Fruit fly (Drosophila melanogaster) whole organism, embryonic: ENCODE measurements around the gene CG11892.

Source experiments
- Bdp1 ChIP-seq: fragments of 200-800 bp; sonication (Bioruptor generic); optimal IDR thresholded peaks from 3 replicates; lab custom pipeline; 2016; ENCODE audit warnings: missing biosample characterization, missing genetic modification characterization
- CG11695 ChIP-seq: fragments of 200-800 bp; sonication (Bioruptor generic); IDR thresholded peaks from 3 replicates; pipeline ENCODE4 v1.3.6; 2022; ENCODE audit warnings: missing biosample characterization, missing genetic modification characterization
- CG12155 ChIP-seq: fragments of 200-800 bp; sonication (Bioruptor generic); optimal IDR thresholded peaks from 3 replicates; lab custom pipeline; 2016; ENCODE audit warnings: missing biosample characterization, missing genetic modification characterization
- CG12299 ChIP-seq: fragments of 200-800 bp; sonication (Bioruptor generic); optimal IDR thresholded peaks from 2 replicates; lab custom pipeline; 2018; ENCODE audit warnings: missing biosample characterization, mild to moderate bottlenecking, missing genetic modification characterization
- CG12744 ChIP-seq: fragments of 200-800 bp; sonication (Bioruptor generic); optimal IDR thresholded peaks from 2 replicates; lab custom pipeline; 2016; ENCODE audit warnings: missing biosample characterization, missing genetic modification characterization
- CG13424 ChIP-seq: fragments of 200-800 bp; sonication (Bioruptor generic); optimal IDR thresholded peaks from 2 replicates; lab custom pipeline; 2019; ENCODE audit warnings: missing biosample characterization, mild to moderate bottlenecking, missing genetic modification characterization, moderate library complexity
- CG14667 ChIP-seq: fragments of 200-800 bp; sonication (Bioruptor generic); IDR thresholded peaks from 2 replicates; pipeline ENCODE4 v1.3.6; 2022; ENCODE audit warnings: missing biosample characterization, missing genetic modification characterization
- CG17328 ChIP-seq: fragments of 200-800 bp; sonication (Bioruptor generic); IDR thresholded peaks from 2 replicates; pipeline ENCODE4 v1.3.6; 2022; ENCODE audit warnings: missing biosample characterization, missing genetic modification characterization
- CG17359 ChIP-seq: fragments of 200-800 bp; sonication (Bioruptor generic); optimal IDR thresholded peaks from 3 replicates; lab custom pipeline; 2018; ENCODE audit warnings: missing biosample characterization, mild to moderate bottlenecking, missing genetic modification characterization, moderate library complexity
- CG18262 ChIP-seq: fragments of 200-800 bp; optimal IDR thresholded peaks from 3 replicates; lab custom pipeline; 2019; ENCODE audit warnings: missing biosample characterization, mild to moderate bottlenecking, missing genetic modification characterization, moderate library complexity
- CG2129 ChIP-seq: fragments of 200-800 bp; sonication (Bioruptor generic); IDR thresholded peaks from 2 replicates; pipeline ENCODE4 v1.3.6; 2022; ENCODE audit warnings: missing biosample characterization, missing genetic modification characterization; ENCODE audit not compliant: partially characterized antibody
- CG2202 ChIP-seq: fragments of 200-800 bp; sonication (Bioruptor generic); optimal IDR thresholded peaks from 2 replicates; lab custom pipeline; 2018; ENCODE audit warnings: missing biosample characterization, mild to moderate bottlenecking, missing genetic modification characterization
- CG31365 ChIP-seq: fragments of 200-800 bp; sonication (Bioruptor generic); optimal IDR thresholded peaks from 2 replicates; lab custom pipeline; 2018; ENCODE audit warnings: missing biosample characterization, mild to moderate bottlenecking, missing genetic modification characterization
- CG4404 ChIP-seq: fragments of 200-800 bp; sonication (Bioruptor generic); IDR thresholded peaks from 2 replicates; pipeline ENCODE4 v1.3.6; 2022; ENCODE audit warnings: missing biosample characterization, missing genetic modification characterization
- CG6175 ChIP-seq: fragments of 200-800 bp; sonication (Bioruptor generic); IDR thresholded peaks from 3 replicates; pipeline ENCODE4 v1.3.6; 2022; ENCODE audit warnings: missing biosample characterization, missing genetic modification characterization
- CG6654 ChIP-seq: fragments of 200-800 bp; sonication (Bioruptor generic); optimal IDR thresholded peaks from 2 replicates; lab custom pipeline; 2017; ENCODE audit warnings: missing biosample characterization, mild to moderate bottlenecking, missing genetic modification characterization
- CG6791 ChIP-seq: fragments of 200-800 bp; sonication (Bioruptor generic); IDR thresholded peaks from 3 replicates; pipeline ENCODE4 v1.3.6; 2022; ENCODE audit warnings: missing biosample characterization, missing genetic modification characterization; ENCODE audit not compliant: partially characterized antibody
- CrebB ChIP-seq: fragments of 200-800 bp; sonication (Bioruptor generic); optimal IDR thresholded peaks from 3 replicates; lab custom pipeline; 2018; ENCODE audit warnings: missing biosample characterization, mild to moderate bottlenecking, missing genetic modification characterization
- Dfd ChIP-seq, 2 experiments: fragments of >200 bp; optimal IDR thresholded peaks; 2 replicates each; lab custom pipeline; 2017; ENCODE audit warnings: missing biosample characterization in 2 of 2, missing genetic modification characterization in 2 of 2
- Doc3 ChIP-seq: fragments of 200-800 bp; sonication (Bioruptor generic); IDR thresholded peaks from 3 replicates; pipeline ENCODE4 v1.3.6; 2022; ENCODE audit warnings: missing biosample characterization, missing genetic modification characterization; ENCODE audit not compliant: partially characterized antibody
- Ets65A ChIP-seq: fragments of 200-800 bp; sonication (Bioruptor generic); peaks from one replicate; lab custom pipeline; 2016; ENCODE audit warnings: missing biosample characterization, missing genetic modification characterization
- Hsf ChIP-seq: fragments of 200-800 bp; sonication (Bioruptor generic); optimal IDR thresholded peaks from 3 replicates; lab custom pipeline; 2016; ENCODE audit warnings: missing biosample characterization, missing genetic modification characterization
- MTF-1 ChIP-seq: fragments of 200-800 bp; sonication (Bioruptor generic); optimal IDR thresholded peaks from 2 replicates; lab custom pipeline; 2018; ENCODE audit warnings: missing biosample characterization, mild to moderate bottlenecking, missing genetic modification characterization, borderline replicate concordance
- Optix ChIP-seq: fragments of 200-800 bp; sonication (Bioruptor generic); IDR thresholded peaks from 3 replicates; pipeline ENCODE4 v1.3.6; 2022; ENCODE audit warnings: missing biosample characterization, missing genetic modification characterization
- Poxn ChIP-seq: fragments of 200-800 bp; sonication (Bioruptor generic); IDR thresholded peaks from 2 replicates; pipeline ENCODE4 v1.3.6; 2022; ENCODE audit warnings: missing biosample characterization, missing genetic modification characterization
- Scr ChIP-seq: fragments of 200-800 bp; sonication (Bioruptor generic); IDR thresholded peaks from 2 replicates; pipeline ENCODE4 v1.3.6; 2022; ENCODE audit warnings: missing biosample characterization, missing genetic modification characterization; ENCODE audit not compliant: partially characterized antibody
- Six4 ChIP-seq: fragments of 200-800 bp; sonication (Bioruptor generic); optimal IDR thresholded peaks from 2 replicates; lab custom pipeline; 2016; ENCODE audit warnings: missing biosample characterization, missing genetic modification characterization
- TFAM ChIP-seq: fragments of 200-800 bp; sonication (Bioruptor generic); optimal IDR thresholded peaks from 2 replicates; lab custom pipeline; 2017; ENCODE audit warnings: missing biosample characterization, missing genetic modification characterization, inconsistent platforms
- bbx ChIP-seq: fragments of 200-800 bp; sonication (Bioruptor generic); IDR thresholded peaks from 2 replicates; pipeline ENCODE4 v1.3.6; 2022; ENCODE audit warnings: missing biosample characterization, missing genetic modification characterization; ENCODE audit not compliant: partially characterized antibody
- crc ChIP-seq: fragments of 200-800 bp; sonication (Bioruptor generic); optimal IDR thresholded peaks from 2 replicates; lab custom pipeline; 2016; ENCODE audit warnings: missing biosample characterization, missing genetic modification characterization
- dpn ChIP-seq, 2 experiments: fragments of 200-800 bp; sonication (Bioruptor generic); optimal IDR thresholded peaks; 3 replicates each; lab custom pipeline; 2016; ENCODE audit warnings: missing biosample characterization in 2 of 2, missing genetic modification characterization in 2 of 2
- gfzf ChIP-seq: fragments of 200-800 bp; sonication (Bioruptor generic); optimal IDR thresholded peaks from 2 replicates; lab custom pipeline; 2016; ENCODE audit warnings: missing biosample characterization, mild to moderate bottlenecking, missing genetic modification characterization, moderate library complexity
- grau ChIP-seq: fragments of 200-800 bp; optimal IDR thresholded peaks from 3 replicates; lab custom pipeline; 2019; ENCODE audit warnings: missing biosample characterization, mild to moderate bottlenecking, missing genetic modification characterization, moderate library complexity
- hth ChIP-seq: fragments of >200 bp; optimal IDR thresholded peaks from 2 replicates; lab custom pipeline; 2017; ENCODE audit warnings: inconsistent platforms
- ind ChIP-seq: fragments of 200-800 bp; sonication (Bioruptor generic); optimal IDR thresholded peaks from 3 replicates; lab custom pipeline; 2016; ENCODE audit warnings: missing biosample characterization, missing genetic modification characterization
- insv ChIP-seq, 2 experiments: fragments of 200-800 bp; sonication (Bioruptor generic); optimal IDR thresholded peaks; 3 replicates each; lab custom pipeline; 2016 to 2018; ENCODE audit warnings: missing biosample characterization in 2 of 2, missing genetic modification characterization in 2 of 2
- jumu ChIP-seq: fragments of 200-800 bp; sonication (Bioruptor generic); optimal IDR thresholded peaks from 3 replicates; lab custom pipeline; 2016; ENCODE audit warnings: missing biosample characterization, missing genetic modification characterization
- kah ChIP-seq: fragments of 200-800 bp; sonication (Bioruptor generic); optimal IDR thresholded peaks from 2 replicates; lab custom pipeline; 2018; ENCODE audit warnings: missing biosample characterization, mild to moderate bottlenecking, missing genetic modification characterization
- nerfin-2 ChIP-seq: fragments of 200-800 bp; sonication (Bioruptor generic); IDR thresholded peaks from 2 replicates; pipeline ENCODE4 v1.3.6; 2022; ENCODE audit warnings: missing biosample characterization, missing genetic modification characterization; ENCODE audit not compliant: partially characterized antibody
- nmo ChIP-seq: fragments of 200-800 bp; sonication (Bioruptor generic); optimal IDR thresholded peaks from 2 replicates; lab custom pipeline; 2018; ENCODE audit warnings: missing biosample characterization, mild to moderate bottlenecking, missing genetic modification characterization, moderate library complexity
- otp ChIP-seq: fragments of 200-800 bp; sonication (Bioruptor generic); IDR thresholded peaks from 3 replicates; pipeline ENCODE4, ENCODE4 v1.3.6; 2022; ENCODE audit warnings: missing biosample characterization, missing genetic modification characterization
- p53 ChIP-seq: fragments of 200-800 bp; sonication (Bioruptor generic); optimal IDR thresholded peaks from 2 replicates; lab custom pipeline; 2016; ENCODE audit warnings: missing biosample characterization, missing genetic modification characterization
- pan ChIP-seq, 4 experiments: fragments of >200 bp in 3 of 4; fragments of 200-800 bp in 1 of 4; sonication (Bioruptor generic) in 1 of 4; optimal IDR thresholded peaks in 3 of 4; IDR thresholded peaks in 1 of 4; 2 replicates each; pipeline versions ENCODE4 v1.3.6 to Lab custom; 2017 to 2022; ENCODE audit warnings: missing biosample characterization in 2 of 4, missing genetic modification characterization in 2 of 4, mixed read lengths in 1 of 4
- run ChIP-seq: fragments of 200-800 bp; sonication (Bioruptor generic); optimal IDR thresholded peaks from 3 replicates; lab custom pipeline; 2018; ENCODE audit warnings: missing biosample characterization, mild to moderate bottlenecking, missing genetic modification characterization
- tgo ChIP-seq: fragments of 200-800 bp; sonication (Bioruptor generic); IDR thresholded peaks from 3 replicates; pipeline ENCODE4 v1.3.6; 2022; ENCODE audit warnings: missing biosample characterization, missing genetic modification characterization
- trem ChIP-seq: fragments of 200-800 bp; optimal IDR thresholded peaks from 3 replicates; lab custom pipeline; 2019; ENCODE audit warnings: missing biosample characterization, mild to moderate bottlenecking, missing genetic modification characterization, moderate library complexity
- unc-4 ChIP-seq: fragments of 200-800 bp; sonication (Bioruptor generic); IDR thresholded peaks from 2 replicates; pipeline ENCODE4 v1.3.6; 2022; ENCODE audit warnings: missing biosample characterization, missing genetic modification characterization; ENCODE audit not compliant: partially characterized antibody
- wek ChIP-seq: fragments of 200-800 bp; sonication (Bioruptor generic); optimal IDR thresholded peaks from 3 replicates; lab custom pipeline; 2018; ENCODE audit warnings: missing biosample characterization, mild to moderate bottlenecking, missing genetic modification characterization, moderate library complexity

CG11892 gene

DNA sequence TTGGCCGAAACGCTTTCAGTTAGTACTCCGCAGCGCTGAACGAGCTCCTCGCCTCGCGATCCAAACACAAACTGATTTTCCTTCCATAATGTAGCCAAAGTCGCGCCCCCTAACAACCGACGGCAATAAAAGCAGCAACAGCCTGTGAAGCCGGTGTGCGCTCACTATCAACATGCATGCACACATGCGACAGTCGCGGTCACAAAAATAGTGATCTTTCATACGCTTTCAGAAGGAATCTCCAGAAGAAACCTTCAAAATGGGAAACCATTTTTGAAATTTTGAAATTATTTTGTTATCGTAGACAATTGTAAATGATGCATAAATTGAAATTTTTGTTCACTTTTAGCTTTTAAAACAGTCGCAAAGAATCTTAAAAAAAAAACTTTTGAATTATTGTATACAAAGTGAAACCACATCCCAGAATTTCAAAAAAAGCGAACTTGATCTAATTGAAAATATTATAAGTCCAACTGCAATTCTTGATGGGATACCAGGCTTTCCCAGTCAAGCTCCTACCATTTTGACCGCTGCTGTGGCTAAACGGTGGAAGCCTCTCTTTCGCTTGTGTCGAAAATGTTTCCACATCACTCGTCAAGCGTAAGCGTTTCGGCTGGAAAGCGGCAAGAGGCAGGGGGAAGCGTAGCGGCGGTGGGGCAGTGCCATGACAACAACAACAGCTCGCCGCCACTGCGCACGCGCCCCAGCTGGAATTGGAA lies 48.9 kb upstream of the CG11892 start, which contains the start of gene Cad96Cb (continued):
- peak in 1 of 2 experiments; percentile 3 for TF ChIP-seq insv (GFP tag; optimal IDR thresholded peaks at IDR 0.05; lab: Kevin White, UChicago)
- peak; percentile 79 for TF ChIP-seq ind (GFP tag; lab: Kevin White, UChicago)
- peak; percentile 38; the same call in 1 of the 3 replicates for TF ChIP-seq otp
- no peak for TF ChIP-seq MTF-1 (GFP tag; lab: Kevin White, UChicago)
- peak; percentile 69 for TF ChIP-seq CG12744 (GFP tag; lab: Kevin White, UChicago)
- TF ChIP-seq dpn (GFP tag; optimal IDR thresholded peaks at IDR 0.05; lab: Kevin White, UChicago), result peak; percentile 66 to 80
- no peak for TF ChIP-seq CG31365 (tag; lab: Kevin White, UChicago)
- TF ChIP-seq pan (optimal IDR thresholded peaks at IDR 0.05; lab: Kevin White, UChicago), result no peak
- TF ChIP-seq pan (GFP tag; optimal IDR thresholded peaks at IDR 0.05 in 1 of 2, IDR thresholded peaks at IDR 0.05 in 1 of 2), result peak in 1 of 2 experiments; percentile 66
- 0 out of 3 replicates have a peak, but pooled peaks have one; percentile 41 for TF ChIP-seq CG6175 (GFP tag; lab: Robert Waterston, UW)
- peak; percentile 80 for TF ChIP-seq kah (GFP tag; lab: Kevin White, UChicago)
- peak; percentile 59 for TF ChIP-seq crc (GFP tag; lab: Kevin White, UChicago)
- TF ChIP-seq Optix, result no peak
- TF ChIP-seq trem, result peak; percentile 76
- peak; percentile 64 for TF ChIP-seq CG12155
- peak; percentile 79 for TF ChIP-seq CG11695
- no peak for TF ChIP-seq nerfin-2 (GFP tag; lab: Robert Waterston, UW)
- TF ChIP-seq unc-4 (GFP tag; lab: Robert Waterston, UW), result no peak
- peak; percentile 35 for TF ChIP-seq wek (GFP tag; lab: Kevin White, UChicago)
- TF ChIP-seq Dfd (GFP tag; optimal IDR thresholded peaks at IDR 0.05; lab: Kevin White, UChicago), result no peak
- peak; percentile 81 for TF ChIP-seq Hsf (GFP tag; lab: Kevin White, UChicago)
- peak; percentile 95 for TF ChIP-seq Ets65A (GFP tag; lab: Kevin White, UChicago)
- TF ChIP-seq CG6791 (GFP tag; lab: Robert Waterston, UW), result no peak
- peak; percentile 95 for TF ChIP-seq CG18262 (tag; lab: Kevin White, UChicago)
- TF ChIP-seq tgo (GFP tag; lab: Robert Waterston, UW), result peak; percentile 64
- peak; percentile 76 for TF ChIP-seq jumu (GFP tag; lab: Kevin White, UChicago)
- TF ChIP-seq p53, result no peak
- peak; percentile 22 for TF ChIP-seq TFAM (GFP tag; lab: Kevin White, UChicago)
- peak; percentile 78 for TF ChIP-seq Six4 (GFP tag; lab: Kevin White, UChicago)
- TF ChIP-seq hth (lab: Kevin White, UChicago), result no peak
- 0 out of 2 replicates have a peak, but pooled peaks have one; percentile 19 for TF ChIP-seq CG14667 (GFP tag; lab: Robert Waterston, UW)
- TF ChIP-seq CG17359 (tag; lab: Kevin White, UChicago), result peak; percentile 83
- TF ChIP-seq Scr (GFP tag; lab: Robert Waterston, UW), result no peak
- TF ChIP-seq CrebB (tag; lab: Kevin White, UChicago), result peak; percentile 26
- TF ChIP-seq CG2129 (GFP tag; lab: Robert Waterston, UW), result no peak
- TF ChIP-seq Doc3, result no peak
- TF ChIP-seq gfzf, result no peak
- TF ChIP-seq CG6654 (GFP tag; lab: Kevin White, UChicago), result peak; percentile 70
- TF ChIP-seq Poxn, result no peak
- peak; percentile 72 for TF ChIP-seq run (tag; lab: Kevin White, UChicago)
- peak; percentile 86 for TF ChIP-seq CG13424 (tag; lab: Kevin White, UChicago)
- TF ChIP-seq CG12299 (tag; lab: Kevin White, UChicago), result peak; percentile 8
- peak; percentile 58 for TF ChIP-seq Bdp1 (GFP tag; lab: Kevin White, UChicago)
- TF ChIP-seq CG4404 (GFP tag; lab: Robert Waterston, UW), result peak; percentile 49
- TF ChIP-seq nmo (GFP tag; lab: Kevin White, UChicago), result peak; percentile 95
- peak; percentile 81 for TF ChIP-seq grau
- TF ChIP-seq bbx (GFP tag; lab: Robert Waterston, UW), result no peak
- TF ChIP-seq CG17328 (GFP tag; lab: Robert Waterston, UW), result peak; percentile 37
- peak; percentile 48 for TF ChIP-seq CG2202 (tag; lab: Kevin White, UChicago)
